Worm (Caenorhabditis elegans): ENCODE results near the gene C08H9.15.

ce11 chrII:9868207-9868606, 12.8 kb upstream of the C08H9.15 start:
- TF ChIP-seq unc-39 (tag; optimal IDR thresholded peaks at IDR 0.05): no peak
- no peak for TF ChIP-seq lin-13 (GFP tag; optimal IDR thresholded peaks at IDR 0.05)
- no peak for TF ChIP-seq duxl-1 (tag; optimal IDR thresholded peaks at IDR 0.05; ENCODE audit: poor library complexity)
- TF ChIP-seq egl-27 (tag; optimal IDR thresholded peaks at IDR 0.05): no peak
- no peak for TF ChIP-seq ama-1 (optimal IDR thresholded peaks at IDR 0.05)
- TF ChIP-seq zip-2 (tag; optimal IDR thresholded peaks at IDR 0.05): no peak
- no peak for TF ChIP-seq daf-8 (GFP tag; IDR thresholded peaks at IDR 0.05)
- TF ChIP-seq nhr-237 (tag; optimal IDR thresholded peaks at IDR 0.05): no peak
- no peak for TF ChIP-seq ceh-82 (tag; optimal IDR thresholded peaks at IDR 0.05)
- TF ChIP-seq jun-1 (tag; optimal IDR thresholded peaks at IDR 0.05): no peak
- TF ChIP-seq F44E2.7 (GFP tag; IDR thresholded peaks at IDR 0.05): no peak
- TF ChIP-seq zag-1 (tag; optimal IDR thresholded peaks at IDR 0.05): no peak
- no peak for TF ChIP-seq lin-15B (tag; optimal IDR thresholded peaks at IDR 0.05)
